Fruit fly (Drosophila melanogaster) whole organism, embryonic: Measurements from ENCODE around the gene CG17198.
A peak's percentile ranks its signal among the peaks of the same experiment; 100 is the strongest.

Experiments used
- Atf6 ChIP-seq: fragments of 200-800 bp; sonication (Bioruptor generic); IDR thresholded peaks from 2 replicates; pipeline ENCODE4 v1.3.6; 2022; ENCODE audit warnings: missing biosample characterization, missing genetic modification characterization
- CG1024 ChIP-seq: fragments of 200-800 bp; sonication (Bioruptor generic); IDR thresholded peaks from 2 replicates; pipeline ENCODE4 v1.3.6; 2022; ENCODE audit warnings: missing biosample characterization, missing genetic modification characterization
- CG10274 ChIP-seq: fragments of 200-800 bp; sonication (Bioruptor generic); optimal IDR thresholded peaks from 3 replicates; lab custom pipeline; 2017; ENCODE audit warnings: missing biosample characterization, mild to moderate bottlenecking, missing genetic modification characterization
- CG10366 ChIP-seq: fragments of 200-800 bp; sonication (Bioruptor generic); IDR thresholded peaks from 2 replicates; pipeline ENCODE4 v1.3.6; 2022; ENCODE audit warnings: missing biosample characterization, missing genetic modification characterization
- CG14441 ChIP-seq: fragments of 200-800 bp; sonication (Bioruptor generic); IDR thresholded peaks from 2 replicates; pipeline ENCODE4 v1.3.6; 2022; ENCODE audit warnings: missing biosample characterization, missing genetic modification characterization
- CG14667 ChIP-seq: fragments of 200-800 bp; sonication (Bioruptor generic); IDR thresholded peaks from 2 replicates; pipeline ENCODE4 v1.3.6; 2022; ENCODE audit warnings: missing biosample characterization, missing genetic modification characterization
- CG15073 ChIP-seq: fragments of 200-800 bp; sonication (Bioruptor generic); optimal IDR thresholded peaks from 2 replicates; lab custom pipeline; 2016; ENCODE audit warnings: missing biosample characterization, missing genetic modification characterization
- CG15269 ChIP-seq: fragments of 200-800 bp; sonication (Bioruptor generic); optimal IDR thresholded peaks from 2 replicates; lab custom pipeline; 2018; ENCODE audit warnings: missing biosample characterization, mild to moderate bottlenecking, missing genetic modification characterization, moderate library complexity
- CG17359 ChIP-seq: fragments of 200-800 bp; sonication (Bioruptor generic); optimal IDR thresholded peaks from 3 replicates; lab custom pipeline; 2018; ENCODE audit warnings: missing biosample characterization, mild to moderate bottlenecking, missing genetic modification characterization, moderate library complexity
- CG17829 ChIP-seq: fragments of 200-800 bp; optimal IDR thresholded peaks from 2 replicates; lab custom pipeline; 2019; ENCODE audit warnings: missing biosample characterization, mild to moderate bottlenecking, missing genetic modification characterization, moderate library complexity
- CG2875 ChIP-seq: fragments of 200-800 bp; sonication (Bioruptor generic); optimal IDR thresholded peaks from 2 replicates; lab custom pipeline; 2017; ENCODE audit warnings: missing biosample characterization, mild to moderate bottlenecking, missing genetic modification characterization, missing genetic modification reagents
- CG3281 ChIP-seq: fragments of 200-800 bp; sonication (Bioruptor generic); optimal IDR thresholded peaks from 3 replicates; lab custom pipeline; 2017; ENCODE audit warnings: missing biosample characterization, mild to moderate bottlenecking, missing genetic modification characterization
- CG34224 ChIP-seq: fragments of 200-800 bp; sonication (Bioruptor generic); IDR thresholded peaks from 3 replicates; pipeline ENCODE4 v1.3.6; 2022; ENCODE audit warnings: missing biosample characterization, missing genetic modification characterization; ENCODE audit not compliant: partially characterized antibody
- CG4424 ChIP-seq: fragments of 200-800 bp; sonication (Bioruptor generic); optimal IDR thresholded peaks from 3 replicates; lab custom pipeline; 2016; ENCODE audit warnings: missing biosample characterization, missing genetic modification characterization
- CG6689 ChIP-seq: fragments of 200-800 bp; sonication (Bioruptor generic); IDR thresholded peaks from 2 replicates; pipeline ENCODE4 v1.3.6; 2022; ENCODE audit warnings: missing biosample characterization, missing genetic modification characterization
- CG6765 ChIP-seq: fragments of 200-800 bp; sonication (Bioruptor generic); optimal IDR thresholded peaks from 3 replicates; lab custom pipeline; 2017; ENCODE audit warnings: missing biosample characterization, mild to moderate bottlenecking, missing genetic modification characterization
- CG7372 ChIP-seq: fragments of 200-800 bp; sonication (Bioruptor generic); IDR thresholded peaks from 2 replicates; pipeline ENCODE4 v1.3.6; 2022; ENCODE audit warnings: missing biosample characterization, missing genetic modification characterization
- CG7987 ChIP-seq: fragments of 200-800 bp; sonication (Bioruptor generic); optimal IDR thresholded peaks from 2 replicates; lab custom pipeline; 2018; ENCODE audit warnings: missing biosample characterization, mild to moderate bottlenecking, missing genetic modification characterization, moderate library complexity
- CG8290 ChIP-seq, 3 experiments: fragments of 200-800 bp; sonication (Bioruptor generic); optimal IDR thresholded peaks; 2 replicates each; lab custom pipeline; 2016 to 2019; ENCODE audit warnings: missing biosample characterization in 3 of 3, missing genetic modification characterization in 3 of 3, mild to moderate bottlenecking in 2 of 3, moderate library complexity in 1 of 3
- Camta ChIP-seq: fragments of 200-800 bp; sonication (Bioruptor generic); optimal IDR thresholded peaks from 2 replicates; lab custom pipeline; 2016; ENCODE audit warnings: missing biosample characterization, missing genetic modification characterization
- D ChIP-seq, 2 experiments: fragments of 200-800 bp in 1 of 2; fragments of >200 bp in 1 of 2; sonication (Bioruptor generic) in 1 of 2; optimal IDR thresholded peaks; 2 replicates in 1 of 2; 3 replicates in 1 of 2; lab custom pipeline; 2017; ENCODE audit warnings: mild to moderate bottlenecking in 1 of 2, missing biosample characterization in 1 of 2, missing genetic modification characterization in 1 of 2, missing genetic modification reagents in 1 of 2
- Dip2 ChIP-seq: fragments of 200-800 bp; sonication (Bioruptor generic); IDR thresholded peaks from 2 replicates; pipeline ENCODE4 v1.3.6; 2022; ENCODE audit warnings: missing biosample characterization, missing genetic modification characterization
- Ets65A ChIP-seq: fragments of 200-800 bp; sonication (Bioruptor generic); peaks from one replicate; lab custom pipeline; 2016; ENCODE audit warnings: missing biosample characterization, missing genetic modification characterization
- Fer1 ChIP-seq: fragments of 200-800 bp; sonication (Bioruptor generic); optimal IDR thresholded peaks from 2 replicates; lab custom pipeline; 2017; ENCODE audit warnings: missing biosample characterization, mild to moderate bottlenecking, missing genetic modification characterization
- H15 ChIP-seq: fragments of 200-800 bp; sonication (Bioruptor generic); IDR thresholded peaks from 3 replicates; pipeline ENCODE4 v1.3.6; 2022; ENCODE audit warnings: missing biosample characterization, missing genetic modification characterization
- Hmx ChIP-seq: fragments of 200-800 bp; sonication (Bioruptor generic); optimal IDR thresholded peaks from 2 replicates; lab custom pipeline; 2016; ENCODE audit warnings: missing biosample characterization, missing genetic modification characterization
- Oaz ChIP-seq: fragments of 200-800 bp; sonication (Bioruptor generic); IDR thresholded peaks from 2 replicates; pipeline ENCODE4 v1.3.6; 2022; ENCODE audit warnings: missing biosample characterization, missing genetic modification characterization
- Ptx1 ChIP-seq: fragments of 200-800 bp; sonication (Bioruptor generic); IDR thresholded peaks from 2 replicates; pipeline ENCODE4 v1.3.6; 2022; ENCODE audit warnings: missing biosample characterization, missing genetic modification characterization
- Sox100B ChIP-seq: fragments of 200-800 bp; sonication (Bioruptor generic); optimal IDR thresholded peaks from 3 replicates; lab custom pipeline; 2018; ENCODE audit warnings: missing biosample characterization, mild to moderate bottlenecking, missing genetic modification characterization
- Sox102F ChIP-seq: fragments of 200-800 bp; sonication (Bioruptor generic); optimal IDR thresholded peaks from 2 replicates; lab custom pipeline; 2018; ENCODE audit warnings: missing biosample characterization, mild to moderate bottlenecking, missing genetic modification characterization, moderate library complexity
- caup ChIP-seq: fragments of 200-800 bp; sonication (Bioruptor generic); optimal IDR thresholded peaks from 3 replicates; lab custom pipeline; 2017; ENCODE audit warnings: missing biosample characterization, mild to moderate bottlenecking, missing genetic modification characterization, moderate library complexity; ENCODE audit not compliant: severe bottlenecking
- ci ChIP-seq: fragments of 200-800 bp; sonication (Bioruptor generic); IDR thresholded peaks from 3 replicates; pipeline ENCODE4 v1.3.6; 2022; ENCODE audit warnings: missing biosample characterization, missing genetic modification characterization
- cwo ChIP-seq: fragments of 200-800 bp; sonication (Bioruptor generic); optimal IDR thresholded peaks from 3 replicates; lab custom pipeline; 2017; ENCODE audit warnings: missing biosample characterization, missing genetic modification characterization, mild to moderate bottlenecking, moderate library complexity, missing genetic modification reagents
- dan ChIP-seq: fragments of 200-800 bp; sonication (Bioruptor generic); IDR thresholded peaks from 2 replicates; pipeline ENCODE4 v1.3.6; 2022; ENCODE audit warnings: missing biosample characterization, missing genetic modification characterization
- danr ChIP-seq: fragments of 200-800 bp; sonication (Bioruptor generic); IDR thresholded peaks from 2 replicates; pipeline ENCODE4 v1.3.6; 2022; ENCODE audit warnings: missing biosample characterization, missing genetic modification characterization
- dmrt99B ChIP-seq: fragments of 200-800 bp; sonication (Bioruptor generic); optimal IDR thresholded peaks from 2 replicates; lab custom pipeline; 2018; ENCODE audit warnings: missing biosample characterization, mild to moderate bottlenecking, missing genetic modification characterization, moderate library complexity
- exex ChIP-seq: fragments of 200-800 bp; sonication (Bioruptor generic); optimal IDR thresholded peaks from 4 replicates; lab custom pipeline; 2018; ENCODE audit warnings: missing biosample characterization, mild to moderate bottlenecking, missing genetic modification characterization, moderate library complexity
- gcm2 ChIP-seq: fragments of 200-800 bp; sonication (Bioruptor generic); optimal IDR thresholded peaks from 2 replicates; lab custom pipeline; 2016; ENCODE audit warnings: missing biosample characterization, missing genetic modification characterization
- her ChIP-seq: fragments of 200-800 bp; sonication (Bioruptor generic); optimal IDR thresholded peaks from 2 replicates; lab custom pipeline; 2016; ENCODE audit warnings: missing biosample characterization, missing genetic modification characterization
- jigr1 ChIP-seq: fragments of 200-800 bp; sonication (Bioruptor generic); IDR thresholded peaks from 3 replicates; pipeline ENCODE4 v1.3.6; 2022; ENCODE audit warnings: missing biosample characterization, missing genetic modification characterization
- mld ChIP-seq: fragments of 200-800 bp; sonication (Bioruptor generic); IDR thresholded peaks from 3 replicates; pipeline ENCODE4 v1.3.6; 2022; ENCODE audit warnings: missing biosample characterization, missing genetic modification characterization; ENCODE audit not compliant: partially characterized antibody
- nmo ChIP-seq: fragments of 200-800 bp; sonication (Bioruptor generic); optimal IDR thresholded peaks from 2 replicates; lab custom pipeline; 2018; ENCODE audit warnings: missing biosample characterization, mild to moderate bottlenecking, missing genetic modification characterization, moderate library complexity
- pan ChIP-seq, 4 experiments: fragments of >200 bp in 3 of 4; fragments of 200-800 bp in 1 of 4; sonication (Bioruptor generic) in 1 of 4; optimal IDR thresholded peaks in 3 of 4; IDR thresholded peaks in 1 of 4; 2 replicates each; pipeline versions ENCODE4 v1.3.6 to Lab custom; 2017 to 2022; ENCODE audit warnings: missing biosample characterization in 2 of 4, missing genetic modification characterization in 2 of 4, mixed read lengths in 1 of 4
- pfk ChIP-seq: fragments of 200-800 bp; sonication (Bioruptor generic); optimal IDR thresholded peaks from 2 replicates; lab custom pipeline; 2018; ENCODE audit warnings: missing biosample characterization, mild to moderate bottlenecking, missing genetic modification characterization, moderate library complexity
- salm ChIP-seq: fragments of 200-800 bp; sonication (Bioruptor generic); optimal IDR thresholded peaks from 2 replicates; lab custom pipeline; 2018; ENCODE audit warnings: missing biosample characterization, mild to moderate bottlenecking, missing genetic modification characterization
- slbo ChIP-seq: fragments of 200-800 bp; sonication (Bioruptor generic); IDR thresholded peaks from 2 replicates; pipeline ENCODE4 v1.3.6; 2022; ENCODE audit warnings: missing biosample characterization, missing genetic modification characterization
- sr ChIP-seq: fragments of 200-800 bp; sonication (Bioruptor generic); IDR thresholded peaks from 3 replicates; pipeline ENCODE4 v1.3.6; 2022; ENCODE audit warnings: missing biosample characterization, missing genetic modification characterization
- tgo ChIP-seq: fragments of 200-800 bp; sonication (Bioruptor generic); IDR thresholded peaks from 3 replicates; pipeline ENCODE4 v1.3.6; 2022; ENCODE audit warnings: missing biosample characterization, missing genetic modification characterization

Gene CG17198

DNA sequence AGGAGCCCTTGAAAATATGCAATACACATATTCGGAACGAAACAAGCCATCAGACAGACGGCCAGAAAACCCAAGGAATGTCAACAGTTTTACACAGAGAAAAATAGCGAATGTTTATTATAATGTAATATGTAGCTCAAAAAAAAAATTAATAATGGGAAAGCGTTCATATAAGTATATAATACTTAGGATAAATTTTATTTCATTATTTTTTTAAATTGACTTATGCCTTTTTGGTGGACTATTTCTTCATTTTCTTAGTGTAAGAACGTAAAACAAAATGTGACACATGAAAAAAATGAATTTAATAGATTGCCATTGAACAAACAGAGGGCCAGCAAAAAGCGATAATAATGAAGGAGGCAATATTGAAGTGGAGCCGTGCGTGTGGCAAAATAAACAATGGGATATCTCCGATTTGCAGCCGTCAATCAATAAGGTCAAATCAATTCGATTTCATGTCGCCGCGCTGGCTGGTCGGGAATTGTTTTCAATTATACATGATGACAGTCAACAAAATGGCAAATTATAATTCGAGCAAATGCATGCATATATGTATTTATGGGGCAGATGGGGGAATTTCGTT, 20.2 kb downstream of the CG17198 start (continued):
- no peak for TF ChIP-seq CG17829 (tag; lab: Kevin White, UChicago)
- peak; percentile 25 for TF ChIP-seq Sox102F (GFP tag; lab: Kevin White, UChicago)
- TF ChIP-seq CG14667 (GFP tag; lab: Robert Waterston, UW): 0 out of 2 replicates have a peak, but pooled peaks have one; percentile 18
- TF ChIP-seq CG1024 (GFP tag; lab: Robert Waterston, UW): no peak
- TF ChIP-seq Camta (GFP tag; lab: Kevin White, UChicago): no peak
- peak; percentile 51 for TF ChIP-seq Ets65A (GFP tag; lab: Kevin White, UChicago)
- no peak for TF ChIP-seq dan (GFP tag; lab: Robert Waterston, UW)
- peak; percentile 11; the same call in 1 of the 2 replicates for TF ChIP-seq CG10366
- no peak for TF ChIP-seq pan (optimal IDR thresholded peaks at IDR 0.05; lab: Kevin White, UChicago)
- TF ChIP-seq pan (GFP tag; optimal IDR thresholded peaks at IDR 0.05 in 1 of 2, IDR thresholded peaks at IDR 0.05 in 1 of 2): no peak
- TF ChIP-seq pfk (GFP tag; lab: Kevin White, UChicago): no peak
- no peak for TF ChIP-seq her (GFP tag; lab: Kevin White, UChicago)
- TF ChIP-seq CG14441: no peak; the same call in 1 of the 2 replicates
- peak; percentile 13 for TF ChIP-seq CG15269 (tag; lab: Kevin White, UChicago)
- TF ChIP-seq caup: no peak
- TF ChIP-seq Atf6 (GFP tag; lab: Robert Waterston, UW): peak; percentile 36; the same call in 1 of the 2 replicates
- TF ChIP-seq jigr1 (GFP tag; lab: Robert Waterston, UW): no peak
- no peak for TF ChIP-seq danr
- peak; percentile 39; the same call in 2 of the 3 replicates for TF ChIP-seq tgo (GFP tag; lab: Robert Waterston, UW)
- no peak for TF ChIP-seq Oaz (GFP tag; lab: Robert Waterston, UW)
- 0 out of 2 replicates have a peak, but pooled peaks have one; percentile 18 for TF ChIP-seq CG7372 (GFP tag; lab: Robert Waterston, UW)
- no peak for TF ChIP-seq CG8290 (GFP tag; optimal IDR thresholded peaks at IDR 0.05; lab: Kevin White, UChicago)
- TF ChIP-seq CG8290 (tag; optimal IDR thresholded peaks at IDR 0.05; lab: Kevin White, UChicago): no peak
- no peak for TF ChIP-seq Hmx (GFP tag; lab: Kevin White, UChicago)
- TF ChIP-seq Sox100B (GFP tag; lab: Kevin White, UChicago): no peak
- TF ChIP-seq exex (tag; lab: Kevin White, UChicago): peak; percentile 30
- TF ChIP-seq dmrt99B (tag; lab: Kevin White, UChicago): peak; percentile 26
- peak; percentile 38; the same call in 1 of the 2 replicates for TF ChIP-seq slbo
- TF ChIP-seq CG6689 (GFP tag; lab: Robert Waterston, UW): 0 out of 2 replicates have a peak, but pooled peaks have one; percentile 25
- TF ChIP-seq D (optimal IDR thresholded peaks at IDR 0.05; lab: Kevin White, UChicago): no peak
- TF ChIP-seq D (GFP tag; optimal IDR thresholded peaks at IDR 0.05; lab: Kevin White, UChicago): no peak
- TF ChIP-seq salm (tag; lab: Kevin White, UChicago): no peak
- no peak for TF ChIP-seq Fer1 (GFP tag; lab: Kevin White, UChicago)
- TF ChIP-seq H15 (GFP tag; lab: Robert Waterston, UW): no peak
- TF ChIP-seq CG17359: no peak
- no peak for TF ChIP-seq CG34224
- peak; percentile 14 for TF ChIP-seq CG4424 (GFP tag; lab: Kevin White, UChicago)
- TF ChIP-seq CG3281 (GFP tag; lab: Kevin White, UChicago): no peak
- no peak for TF ChIP-seq CG2875
- TF ChIP-seq ci: no peak
- TF ChIP-seq Dip2 (GFP tag; lab: Robert Waterston, UW): no peak
- TF ChIP-seq CG6765 (GFP tag; lab: Kevin White, UChicago): no peak
- TF ChIP-seq gcm2 (GFP tag; lab: Kevin White, UChicago): no peak
- TF ChIP-seq nmo (GFP tag; lab: Kevin White, UChicago): peak; percentile 64
- TF ChIP-seq CG7987: no peak
- no peak for TF ChIP-seq CG15073 (GFP tag; lab: Kevin White, UChicago)
- no peak for TF ChIP-seq mld (GFP tag; lab: Robert Waterston, UW)
- TF ChIP-seq CG10274 (GFP tag; lab: Kevin White, UChicago): no peak
- no peak for TF ChIP-seq sr (GFP tag; lab: Robert Waterston, UW)
- no peak for TF ChIP-seq cwo (GFP tag; lab: Kevin White, UChicago)
- TF ChIP-seq Ptx1 (GFP tag; lab: Robert Waterston, UW): peak; percentile 43
